Fruit fly (Drosophila melanogaster): ENCODE measurements around the gene btsz.

Gene btsz

DNA sequence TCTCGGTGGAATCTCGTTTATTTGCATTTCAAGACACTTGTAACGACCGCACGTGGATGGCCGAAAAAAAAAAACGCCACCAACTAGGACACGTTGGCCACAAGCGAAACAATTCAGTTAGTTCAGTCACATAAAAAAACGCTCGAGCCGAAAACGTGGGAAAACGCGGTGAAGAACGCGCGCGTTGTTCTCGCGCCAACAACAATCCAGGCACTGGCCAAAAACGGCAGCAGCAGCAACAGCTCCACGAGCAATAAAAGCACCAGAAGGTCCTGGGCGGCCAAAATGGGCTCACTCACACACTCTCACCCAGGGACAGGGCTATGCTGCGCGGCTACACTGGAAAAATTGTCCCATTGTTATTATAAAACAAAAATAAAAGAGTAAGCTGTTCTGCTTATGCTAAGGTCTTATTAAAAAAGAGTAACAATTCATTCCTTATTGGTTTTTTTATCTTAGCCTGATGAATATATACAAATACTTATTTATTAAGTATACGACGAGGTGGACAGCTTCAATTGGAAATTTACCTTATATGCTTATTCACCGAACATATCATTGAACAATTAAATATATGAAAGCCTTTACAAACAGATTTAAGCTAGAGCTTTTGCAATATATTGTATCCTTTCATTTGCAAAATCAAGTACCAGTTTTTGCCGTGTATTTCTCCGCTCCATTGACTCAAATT is at the start of gene btsz:
Gene btsz (minus strand): TSS at position 215 of the 691 bp plus-strand sequence.
- TF ChIP-seq HmgZ (tag; optimal IDR thresholded peaks at IDR 0.05) (no peak), CG8478 (optimal IDR thresholded peaks at IDR 0.05) (no peak), cato (GFP tag; optimal IDR thresholded peaks at IDR 0.05; ENCODE audit: borderline replicate concordance) (no peak), CG11456 (GFP tag; IDR thresholded peaks at IDR 0.05) (no peak), oc (tag; optimal IDR thresholded peaks at IDR 0.05) (no peak), fd96Cb (tag; optimal IDR thresholded peaks at IDR 0.05) (no peak), Antp (GFP tag; optimal IDR thresholded peaks at IDR 0.05) (no peak), CG11695 (GFP tag; IDR thresholded peaks at IDR 0.05) (0 out of 3 replicates have a peak, but pooled peaks have one; percentile 7), CG13624 (GFP tag; optimal IDR thresholded peaks at IDR 0.05) (peak; percentile 6), gcm (GFP tag; optimal IDR thresholded peaks at IDR 0.05) (no peak), CG11093 (GFP tag; IDR thresholded peaks at IDR 0.05) (no peak), fd102C (GFP tag; optimal IDR thresholded peaks at IDR 0.05) (no peak), CG17361 (GFP tag; IDR thresholded peaks at IDR 0.05) (peak; percentile 69; the same call in 2 of the 3 replicates), ato (GFP tag; IDR thresholded peaks at IDR 0.05; ENCODE audit: partially characterized antibody) (no peak), CG17802 (tag; optimal IDR thresholded peaks at IDR 0.05) (no peak), Dll (GFP tag; IDR thresholded peaks at IDR 0.05; ENCODE audit: partially characterized antibody) (no peak), kni (GFP tag; optimal IDR thresholded peaks at IDR 0.05) (no peak), tin (GFP tag; optimal IDR thresholded peaks at IDR 0.05) (peak; percentile 7), dmrt11E (tag; optimal IDR thresholded peaks at IDR 0.05) (no peak), pfk (GFP tag; optimal IDR thresholded peaks at IDR 0.05) (no peak), Sox100B (GFP tag; optimal IDR thresholded peaks at IDR 0.05) (no peak), Hr51 (GFP tag; optimal IDR thresholded peaks at IDR 0.05) (peak in 1 of 2 experiments; percentile 60), chn (GFP tag; optimal IDR thresholded peaks at IDR 0.05) (no peak), salm (tag; optimal IDR thresholded peaks at IDR 0.05) (no peak), CG33213 (GFP tag; optimal IDR thresholded peaks at IDR 0.05) (no peak), run (tag; optimal IDR thresholded peaks at IDR 0.05) (no peak), Sry-β (GFP tag; optimal IDR thresholded peaks at IDR 0.05) (no peak), NfI (GFP tag; optimal IDR thresholded peaks at IDR 0.05) (peak; percentile 14), zfh2 (GFP tag; optimal IDR thresholded peaks at IDR 0.05) (peak; percentile 5), sima (GFP tag; optimal IDR thresholded peaks at IDR 0.05) (no peak), CoRest (tag; optimal IDR thresholded peaks at IDR 0.05) (peak; percentile 59), CG34422 (GFP tag; IDR thresholded peaks at IDR 0.05) (no peak), Myb (GFP tag; optimal IDR thresholded peaks at IDR 0.05) (no peak), dan (GFP tag; IDR thresholded peaks at IDR 0.05) (no peak), pan (optimal IDR thresholded peaks at IDR 0.05) (no peak), pan (GFP tag; optimal IDR thresholded peaks at IDR 0.05 in 1 of 2, IDR thresholded peaks at IDR 0.05 in 1 of 2) (no peak), h (optimal IDR thresholded peaks at IDR 0.05) (no peak), Nf-YA (GFP tag; IDR thresholded peaks at IDR 0.05) (no peak), CG14710 (tag; optimal IDR thresholded peaks at IDR 0.05) (no peak), CG17186 (GFP tag; optimal IDR thresholded peaks at IDR 0.05) (no peak), Camta (GFP tag; optimal IDR thresholded peaks at IDR 0.05) (no peak), jumu (GFP tag; optimal IDR thresholded peaks at IDR 0.05) (no peak), Sry-δ (GFP tag; optimal IDR thresholded peaks at IDR 0.05) (no peak), knrl (GFP tag; IDR thresholded peaks at IDR 0.05; ENCODE audit: partially characterized antibody) (no peak), CG32767 (GFP tag; IDR thresholded peaks at IDR 0.05) (no peak), pum (GFP tag; optimal IDR thresholded peaks at IDR 0.05) (no peak), chinmo (GFP tag; IDR thresholded peaks at IDR 0.05; ENCODE audit: partially characterized antibody) (no peak), pita (GFP tag; optimal IDR thresholded peaks at IDR 0.05) (no peak), Eip74EF (GFP tag; optimal IDR thresholded peaks at IDR 0.05) (no peak), CG7271 (tag; optimal IDR thresholded peaks at IDR 0.05) (no peak)
